Worm (Caenorhabditis elegans) whole organism, early embryonic: ENCODE results near the gene T21D12.11.

Source experiments
- B0310.2 ChIP-seq: sonication (generic microtip); optimal IDR thresholded peaks from 2 replicates; lab custom pipeline; 2016; ENCODE audit warnings: mild to moderate bottlenecking, missing genetic modification characterization, missing compliant biosample characterization
- F13C5.2 ChIP-seq: sonication (generic microtip); optimal IDR thresholded peaks from 2 replicates; lab custom pipeline; 2017; ENCODE audit warnings: mild to moderate bottlenecking, missing genetic modification characterization, inconsistent platforms, missing compliant biosample characterization
- aly-1 ChIP-seq: sonication (generic microtip); optimal IDR thresholded peaks from 2 replicates; lab custom pipeline; 2016; ENCODE audit warnings: missing genetic modification characterization, missing compliant biosample characterization
- ama-1 ChIP-seq: fragments of 150-350 bp; optimal IDR thresholded peaks from 2 replicates; lab custom pipeline; 2014
- ceh-13 ChIP-seq: fragments of 200-800 bp; sonication (Bioruptor generic); optimal IDR thresholded peaks from 2 replicates; lab custom pipeline; 2018; ENCODE audit warnings: mild to moderate bottlenecking, missing genetic modification characterization, missing compliant biosample characterization
- ceh-36 ChIP-seq: sonication (generic microtip); optimal IDR thresholded peaks from 2 replicates; lab custom pipeline; 2016; ENCODE audit warnings: missing genetic modification characterization, inconsistent platforms, missing compliant biosample characterization
- ets-7 ChIP-seq: sonication (generic microtip); optimal IDR thresholded peaks from 2 replicates; lab custom pipeline; 2016; ENCODE audit warnings: missing genotype, missing genetic modification characterization, missing compliant biosample characterization
- flt-1 ChIP-seq: fragments of 200-800 bp; sonication (Bioruptor generic); IDR thresholded peaks from 2 replicates; pipeline ENCODE4 v1.3.6; 2022; ENCODE audit warnings: missing genetic modification characterization, missing compliant biosample characterization
- hmbx-1 ChIP-seq: sonication (generic microtip); optimal IDR thresholded peaks from 2 replicates; lab custom pipeline; 2016; ENCODE audit warnings: mild to moderate bottlenecking, missing genetic modification characterization, missing compliant biosample characterization
- hmg-4 ChIP-seq: fragments of 200-800 bp; sonication (Bioruptor generic); optimal IDR thresholded peaks from 2 replicates; lab custom pipeline; 2018; ENCODE audit warnings: mild to moderate bottlenecking, missing genetic modification characterization, missing compliant biosample characterization
- hnd-1 ChIP-seq: sonication (generic microtip); optimal IDR thresholded peaks from 2 replicates; lab custom pipeline; 2016; ENCODE audit warnings: missing genetic modification characterization, missing compliant biosample characterization
- pes-1 ChIP-seq: fragments of 200-800 bp; sonication (Bioruptor generic); IDR thresholded peaks from 2 replicates; pipeline ENCODE4 v1.3.6; 2022; ENCODE audit warnings: missing genetic modification reagents, missing genetic modification characterization, missing compliant biosample characterization
- scrt-1 ChIP-seq: fragments of 200-800 bp; sonication (Bioruptor generic); IDR thresholded peaks from 2 replicates; pipeline ENCODE4 v1.3.6; 2022; ENCODE audit warnings: missing genetic modification characterization, missing compliant biosample characterization
- sea-1 ChIP-seq: fragments of 200-800 bp; sonication (Bioruptor generic); conservative IDR thresholded peaks from 2 replicates; pipeline ENCODE4 v1.3.6; 2022; ENCODE audit warnings: missing genetic modification characterization, missing compliant biosample characterization
- tbx-11 ChIP-seq: fragments of 200-800 bp; sonication (Bioruptor generic); IDR thresholded peaks from 2 replicates; pipeline ENCODE4 v1.3.6; 2022; ENCODE audit warnings: missing genetic modification characterization, missing compliant biosample characterization
- tbx-37 ChIP-seq: fragments of 200-800 bp; sonication (Bioruptor generic); conservative IDR thresholded peaks from 2 replicates; pipeline ENCODE4 v1.3.6; 2022; ENCODE audit warnings: missing genetic modification reagents, missing genetic modification characterization, missing compliant biosample characterization
- tra-4 ChIP-seq: sonication (generic microtip); optimal IDR thresholded peaks from 2 replicates; lab custom pipeline; 2017; ENCODE audit warnings: missing genetic modification characterization, missing compliant biosample characterization

The T21D12.11 gene

ce11 chrIV:303264-303663 is 34.1 kb downstream of the T21D12.11 start:
- no peak for TF ChIP-seq F13C5.2
- no peak for TF ChIP-seq scrt-1
- TF ChIP-seq tbx-37 (GFP tag; lab: Robert Waterston, UW), result no peak
- no peak for TF ChIP-seq ets-7

ce11 chrIV:305101-305500 is 35.9 kb downstream of the T21D12.11 start:
- no peak for TF ChIP-seq hmg-4 (GFP tag; lab: Kevin White, UChicago)
- no peak for TF ChIP-seq ets-7
- no peak for TF ChIP-seq sea-1 (GFP tag; lab: Robert Waterston, UW)
- no peak for TF ChIP-seq tbx-11 (GFP tag; lab: Robert Waterston, UW)
- TF ChIP-seq F13C5.2, result no peak
- TF ChIP-seq ceh-13 (GFP tag; lab: Kevin White, UChicago), result no peak
- no peak for TF ChIP-seq aly-1 (tag; lab: Kevin White, UChicago)
- no peak for TF ChIP-seq scrt-1
- TF ChIP-seq ama-1 (lab: Kevin White, UChicago), result no peak
- TF ChIP-seq tbx-37 (GFP tag; lab: Robert Waterston, UW), result no peak
- no peak for TF ChIP-seq hnd-1 (tag; lab: Kevin White, UChicago)

- no peak for TF ChIP-seq aly-1 (tag; lab: Kevin White, UChicago)
- TF ChIP-seq F13C5.2, result no peak
- TF ChIP-seq tbx-37 (GFP tag; lab: Robert Waterston, UW), result no peak
- TF ChIP-seq sea-1 (GFP tag; lab: Robert Waterston, UW), result no peak
Measured at ce11 chrIV:306572-306971, 37.4 kb downstream of the T21D12.11 start.

ce11 chrIV:307205-307604 is 38.0 kb downstream of the T21D12.11 start, which contains the start of gene swt-1:
Gene swt-1, plus strand, starts transcription at chrIV:307505.
- TF ChIP-seq ceh-13 (GFP tag; lab: Kevin White, UChicago) (no peak), hnd-1 (tag; lab: Kevin White, UChicago) (no peak), tbx-11 (GFP tag; lab: Robert Waterston, UW) (no peak), pes-1 (GFP tag; lab: Robert Waterston, UW) (no peak), tbx-37 (GFP tag; lab: Robert Waterston, UW) (no peak)

ce11 chrIV:309526-309925 is 40.3 kb downstream of the T21D12.11 start:
- TF ChIP-seq flt-1 (GFP tag; lab: Robert Waterston, UW) (no peak), ama-1 (lab: Kevin White, UChicago) (no peak), ceh-36 (tag; lab: Kevin White, UChicago) (no peak)

ce11 chrIV:313615-314014 is 44.4 kb downstream of the T21D12.11 start, which contains the start of gene snai-1:
Gene snai-1, minus strand, starts transcription at chrIV:313715.
- TF ChIP-seq hnd-1 (tag; lab: Kevin White, UChicago) (no peak), tbx-11 (GFP tag; lab: Robert Waterston, UW) (no peak), sea-1 (GFP tag; lab: Robert Waterston, UW) (no peak), scrt-1 (no peak), ceh-36 (tag; lab: Kevin White, UChicago) (no peak), hmbx-1 (no peak), aly-1 (tag; lab: Kevin White, UChicago) (no peak)

- TF ChIP-seq pes-1 (GFP tag; lab: Robert Waterston, UW), result no peak
- TF ChIP-seq hmbx-1, result no peak
- TF ChIP-seq sea-1 (GFP tag; lab: Robert Waterston, UW), result no peak
Measured at ce11 chrIV:314475-314874, 45.3 kb downstream of the T21D12.11 start.

- no peak for TF ChIP-seq B0310.2 (tag; lab: Kevin White, UChicago)
- TF ChIP-seq ets-7, result no peak
- TF ChIP-seq tra-4 (tag; lab: Kevin White, UChicago), result no peak
- no peak for TF ChIP-seq hmg-4 (GFP tag; lab: Kevin White, UChicago)
- TF ChIP-seq scrt-1, result no peak
- no peak for TF ChIP-seq aly-1 (tag; lab: Kevin White, UChicago)
- no peak for TF ChIP-seq ceh-36 (tag; lab: Kevin White, UChicago)
- no peak for TF ChIP-seq sea-1 (GFP tag; lab: Robert Waterston, UW)
- TF ChIP-seq flt-1 (GFP tag; lab: Robert Waterston, UW), result no peak
- TF ChIP-seq ceh-13 (GFP tag; lab: Kevin White, UChicago), result no peak
Measured at ce11 chrIV:319654-320053, 50.4 kb downstream of the T21D12.11 start.

ce11 chrIV:320380-320779 is 51.2 kb downstream of the T21D12.11 start, which contains the start of gene dsc-4:
Gene dsc-4, minus strand, starts transcription at chrIV:320544.
- TF ChIP-seq ceh-36 (tag; lab: Kevin White, UChicago) (no peak), scrt-1 (no peak), hnd-1 (tag; lab: Kevin White, UChicago) (no peak), flt-1 (GFP tag; lab: Robert Waterston, UW) (no peak), tbx-37 (GFP tag; lab: Robert Waterston, UW) (no peak), B0310.2 (tag; lab: Kevin White, UChicago) (no peak), pes-1 (GFP tag; lab: Robert Waterston, UW) (no peak), hmg-4 (GFP tag; lab: Kevin White, UChicago) (no peak), F13C5.2 (no peak), tbx-11 (GFP tag; lab: Robert Waterston, UW) (no peak), ama-1 (lab: Kevin White, UChicago) (no peak)
